Fruit fly (Drosophila melanogaster) whole organism, prepupa: Measurements from ENCODE around the gene HipHop.

Experiments used
- CG11294 ChIP-seq: fragments of 200-800 bp; sonication (Bioruptor generic); IDR thresholded peaks from 2 replicates; pipeline ENCODE4 v1.3.6; 2022; ENCODE audit warnings: missing biosample characterization, missing genetic modification characterization
- CG11762 ChIP-seq: fragments of 200-800 bp; sonication (Bioruptor generic); optimal IDR thresholded peaks from 3 replicates; lab custom pipeline; 2016; ENCODE audit warnings: missing biosample characterization, missing genetic modification characterization; ENCODE audit not compliant: insufficient read depth
- CG15336 ChIP-seq: fragments of 200-800 bp; sonication (Bioruptor generic); IDR thresholded peaks from 2 replicates; pipeline ENCODE4 v1.3.6; 2022; ENCODE audit warnings: missing biosample characterization, missing genetic modification characterization
- CG31627 ChIP-seq: fragments of 200-800 bp; sonication (Bioruptor generic); optimal IDR thresholded peaks from 3 replicates; lab custom pipeline; 2016; ENCODE audit warnings: missing biosample characterization, missing genetic modification characterization
- CG32006 ChIP-seq: fragments of 200-800 bp; sonication (Bioruptor generic); optimal IDR thresholded peaks from 3 replicates; lab custom pipeline; 2017; ENCODE audit warnings: missing biosample characterization, mild to moderate bottlenecking, missing genetic modification characterization
- CG34406 ChIP-seq: fragments of 200-800 bp; sonication (Bioruptor generic); optimal IDR thresholded peaks from 3 replicates; lab custom pipeline; 2016; ENCODE audit warnings: missing biosample characterization, missing genetic modification characterization
- CG6854 ChIP-seq: fragments of 200-800 bp; sonication (Bioruptor generic); optimal IDR thresholded peaks from 2 replicates; lab custom pipeline; 2017; ENCODE audit warnings: missing biosample characterization, mild to moderate bottlenecking, missing genetic modification characterization
- CG8119 ChIP-seq: fragments of 200-800 bp; sonication (Bioruptor generic); IDR thresholded peaks from 3 replicates; pipeline ENCODE4 v1.3.6; 2022; ENCODE audit warnings: missing biosample characterization, missing genetic modification characterization
- CG9139 ChIP-seq: fragments of 200-800 bp; sonication (Bioruptor generic); optimal IDR thresholded peaks from 3 replicates; lab custom pipeline; 2017; ENCODE audit warnings: missing biosample characterization, mild to moderate bottlenecking, missing genetic modification characterization
- Eip93F ChIP-seq: fragments of 200-800 bp; sonication (Bioruptor generic); optimal IDR thresholded peaks from 2 replicates; lab custom pipeline; 2016; ENCODE audit warnings: missing biosample characterization, mild to moderate bottlenecking, missing genetic modification characterization
- Ets21C ChIP-seq: fragments of 200-800 bp; sonication (Bioruptor generic); optimal IDR thresholded peaks from 3 replicates; lab custom pipeline; 2016; ENCODE audit warnings: missing biosample characterization, missing genetic modification characterization
- Ets96B ChIP-seq: fragments of 200-800 bp; optimal IDR thresholded peaks from 2 replicates; lab custom pipeline; 2019; ENCODE audit warnings: missing biosample characterization, mild to moderate bottlenecking, missing genetic modification characterization, moderate library complexity
- Hr39 ChIP-seq: fragments of 200-800 bp; sonication (Bioruptor generic); optimal IDR thresholded peaks from 2 replicates; lab custom pipeline; 2016; ENCODE audit warnings: missing biosample characterization, missing genetic modification characterization
- Smox ChIP-seq: fragments of 200-800 bp; sonication (Bioruptor generic); optimal IDR thresholded peaks from 3 replicates; lab custom pipeline; 2016; ENCODE audit warnings: missing biosample characterization, missing genetic modification characterization
- Sox14 ChIP-seq: fragments of 200-800 bp; sonication (Bioruptor generic); optimal IDR thresholded peaks from 3 replicates; lab custom pipeline; 2016; ENCODE audit warnings: missing biosample characterization, missing genetic modification characterization
- Sox15 ChIP-seq: fragments of 200-800 bp; sonication (Bioruptor generic); optimal IDR thresholded peaks from 3 replicates; lab custom pipeline; 2016; ENCODE audit warnings: missing biosample characterization, missing genetic modification characterization
- achi ChIP-seq: fragments of 200-800 bp; sonication (Bioruptor generic); optimal IDR thresholded peaks from 3 replicates; lab custom pipeline; 2016; ENCODE audit warnings: missing biosample characterization, missing genetic modification characterization
- cyc ChIP-seq: fragments of 200-800 bp; sonication (Bioruptor generic); optimal IDR thresholded peaks from 3 replicates; lab custom pipeline; 2016; ENCODE audit warnings: missing biosample characterization, missing genetic modification characterization
- dsx ChIP-seq: fragments of 200-800 bp; optimal IDR thresholded peaks from 3 replicates; lab custom pipeline; 2019; ENCODE audit warnings: missing biosample characterization, mild to moderate bottlenecking, missing genetic modification characterization, moderate library complexity; ENCODE audit not compliant: poor library complexity, severe bottlenecking
- fd59A ChIP-seq: fragments of 200-800 bp; sonication (Bioruptor generic); optimal IDR thresholded peaks from 2 replicates; lab custom pipeline; 2017; ENCODE audit warnings: missing biosample characterization, mild to moderate bottlenecking, missing genetic modification characterization, missing genetic modification reagents
- fd85E ChIP-seq: fragments of 200-800 bp; sonication (Bioruptor generic); optimal IDR thresholded peaks from 3 replicates; lab custom pipeline; 2016; ENCODE audit warnings: missing biosample characterization, missing genetic modification characterization
- fkh ChIP-seq: fragments of 200-800 bp; sonication (Bioruptor generic); optimal IDR thresholded peaks from 3 replicates; lab custom pipeline; 2017; ENCODE audit warnings: missing biosample characterization, mild to moderate bottlenecking, missing genetic modification characterization, moderate library complexity
- pdm3 ChIP-seq: fragments of 200-800 bp; sonication (Bioruptor generic); optimal IDR thresholded peaks from 3 replicates; lab custom pipeline; 2016; ENCODE audit warnings: missing biosample characterization, missing genetic modification characterization
- ss ChIP-seq, 2 experiments: fragments of 200-800 bp; sonication (Bioruptor generic); optimal IDR thresholded peaks; 2 replicates in 1 of 2; 3 replicates in 1 of 2; lab custom pipeline; 2017 to 2018; ENCODE audit warnings: mild to moderate bottlenecking in 2 of 2, missing biosample characterization in 2 of 2, missing genetic modification characterization in 2 of 2, moderate library complexity in 1 of 2
- svp ChIP-seq: fragments of 200-800 bp; sonication (Bioruptor generic); peaks from one replicate; lab custom pipeline; 2016; ENCODE audit warnings: missing biosample characterization, missing genetic modification characterization
- topi ChIP-seq: fragments of 200-800 bp; sonication (Bioruptor generic); optimal IDR thresholded peaks from 3 replicates; lab custom pipeline; 2016; ENCODE audit warnings: missing biosample characterization, missing genetic modification characterization

HipHop gene

DNA sequence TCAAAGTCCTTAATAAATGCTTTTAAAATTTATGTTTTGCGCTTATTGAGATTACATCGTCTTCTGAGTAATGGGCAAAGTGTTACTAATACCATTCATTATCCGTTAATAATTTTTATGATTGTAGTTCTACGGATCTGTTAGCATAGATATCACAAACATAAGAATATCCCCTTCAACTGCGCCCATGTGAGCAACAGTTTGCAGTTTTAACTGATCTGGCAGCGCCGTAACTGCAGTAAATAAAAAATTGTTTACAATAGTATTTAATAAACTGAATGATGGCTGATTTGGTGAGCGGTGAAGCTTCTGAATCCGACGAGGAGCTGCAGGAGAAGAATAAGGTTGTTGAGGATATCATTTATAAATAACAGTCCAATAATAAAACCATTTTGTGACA is 49.1 kb downstream of the HipHop start, which contains the start of gene Blos3 (continued):
- TF ChIP-seq Hr39 (GFP tag; lab: Kevin White, UChicago) (peak; percentile 68), CG31627 (GFP tag; lab: Kevin White, UChicago) (peak; percentile 77), pdm3 (GFP tag; lab: Kevin White, UChicago) (no peak), CG34406 (no peak), CG11294 (GFP tag; lab: Robert Waterston, UW) (no peak), Sox14 (GFP tag; lab: Kevin White, UChicago) (peak; percentile 58), fd59A (GFP tag; lab: Kevin White, UChicago) (no peak), Sox15 (peak; percentile 40), CG11762 (GFP tag; lab: Kevin White, UChicago) (no peak), topi (GFP tag; lab: Kevin White, UChicago) (no peak), svp (GFP tag; lab: Kevin White, UChicago) (no peak), CG8119 (GFP tag; lab: Robert Waterston, UW) (peak; percentile 47; the same call in 1 of the 3 replicates), cyc (GFP tag; lab: Kevin White, UChicago) (peak; percentile 63), fkh (peak; percentile 85), CG9139 (GFP tag; lab: Kevin White, UChicago) (no peak), Ets21C (GFP tag; lab: Kevin White, UChicago) (no peak), achi (GFP tag; lab: Kevin White, UChicago) (no peak), CG15336 (GFP tag; lab: Robert Waterston, UW) (peak; percentile 42; the same call in 1 of the 2 replicates), Ets96B (tag; lab: Kevin White, UChicago) (peak; percentile 20), CG6854 (GFP tag; lab: Kevin White, UChicago) (no peak), ss (GFP tag; optimal IDR thresholded peaks at IDR 0.05; lab: Kevin White, UChicago) (no peak), Eip93F (GFP tag; lab: Kevin White, UChicago) (peak; percentile 16), fd85E (GFP tag; lab: Kevin White, UChicago) (peak; percentile 2), dsx (GFP tag; lab: Kevin White, UChicago) (no peak), Smox (no peak), CG32006 (GFP tag; lab: Kevin White, UChicago) (no peak)
